Fruit fly (Drosophila melanogaster): Measurements from ENCODE around the gene Ilk.

DNA sequence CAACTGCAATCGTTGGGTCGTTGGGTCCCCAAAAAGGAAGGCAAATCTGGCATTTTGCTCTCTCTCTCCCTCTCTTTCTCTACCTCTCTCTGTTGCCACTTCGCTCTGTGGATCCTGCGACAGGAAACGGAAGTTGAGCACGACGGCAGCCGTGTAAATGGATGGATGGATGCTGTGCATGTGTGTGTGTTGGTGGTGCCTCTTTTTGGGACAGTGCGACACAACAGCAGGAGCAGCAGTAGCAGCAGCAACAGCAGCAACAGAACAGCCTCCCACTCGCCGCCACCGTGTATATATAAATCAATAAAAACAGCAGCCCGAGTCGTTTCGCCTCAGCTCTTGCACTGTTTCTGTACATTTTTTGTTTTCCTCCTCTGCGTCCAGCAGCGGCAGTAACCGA is 24.7 kb upstream of the Ilk start:
- TF ChIP-seq CG13204 (GFP tag; optimal IDR thresholded peaks at IDR 0.05) (no peak), CG9948 (tag; optimal IDR thresholded peaks at IDR 0.05) (no peak), Ets98B (GFP tag; IDR thresholded peaks at IDR 0.05) (no peak), fd96Ca (GFP tag; IDR thresholded peaks at IDR 0.05) (no peak), rn (GFP tag; IDR thresholded peaks at IDR 0.05) (no peak)

All from whole organism, pupa.